Fruit fly (Drosophila melanogaster) whole organism, embryonic: ENCODE data around the gene CG32036.

Experiments
- Abd-B ChIP-seq: fragments of 200-800 bp; sonication (Bioruptor generic); optimal IDR thresholded peaks from 2 replicates; lab custom pipeline; 2018; ENCODE audit warnings: missing biosample characterization, mild to moderate bottlenecking, missing genetic modification characterization, moderate library complexity
- Atf-2 ChIP-seq: fragments of 200-800 bp; sonication (Bioruptor generic); optimal IDR thresholded peaks from 2 replicates; lab custom pipeline; 2016; ENCODE audit warnings: missing biosample characterization, missing genetic modification characterization
- Blimp-1 ChIP-seq: fragments of 200-800 bp; sonication (Bioruptor generic); optimal IDR thresholded peaks from 3 replicates; lab custom pipeline; 2018; ENCODE audit warnings: missing biosample characterization, missing genetic modification characterization, mild to moderate bottlenecking, moderate library complexity, missing genetic modification reagents
- CG1024 ChIP-seq: fragments of 200-800 bp; sonication (Bioruptor generic); IDR thresholded peaks from 2 replicates; pipeline ENCODE4 v1.3.6; 2022; ENCODE audit warnings: missing biosample characterization, missing genetic modification characterization
- CG12219 ChIP-seq: fragments of 200-800 bp; sonication (Bioruptor generic); optimal IDR thresholded peaks from 3 replicates; lab custom pipeline; 2018; ENCODE audit warnings: missing biosample characterization, mild to moderate bottlenecking, missing genetic modification characterization
- CG13296 ChIP-seq: fragments of 200-800 bp; sonication (Bioruptor generic); optimal IDR thresholded peaks from 3 replicates; lab custom pipeline; 2018; ENCODE audit warnings: missing biosample characterization, mild to moderate bottlenecking, missing genetic modification characterization
- CG14667 ChIP-seq: fragments of 200-800 bp; sonication (Bioruptor generic); IDR thresholded peaks from 2 replicates; pipeline ENCODE4 v1.3.6; 2022; ENCODE audit warnings: missing biosample characterization, missing genetic modification characterization
- CG14965 ChIP-seq: fragments of 200-800 bp; sonication (Bioruptor generic); optimal IDR thresholded peaks from 2 replicates; lab custom pipeline; 2016; ENCODE audit warnings: missing biosample characterization, missing genetic modification characterization, borderline replicate concordance
- CG15601 ChIP-seq: fragments of 200-800 bp; sonication (Bioruptor generic); optimal IDR thresholded peaks from 3 replicates; lab custom pipeline; 2019; ENCODE audit warnings: missing biosample characterization, mild to moderate bottlenecking, missing genetic modification characterization, moderate library complexity
- CG16779 ChIP-seq: fragments of 200-800 bp; sonication (Bioruptor generic); IDR thresholded peaks from 2 replicates; pipeline ENCODE4 v1.3.6; 2022; ENCODE audit warnings: missing biosample characterization, missing genetic modification characterization
- CG17361 ChIP-seq: fragments of 200-800 bp; sonication (Bioruptor generic); IDR thresholded peaks from 3 replicates; pipeline ENCODE4 v1.3.6; 2022; ENCODE audit warnings: missing biosample characterization, missing genetic modification characterization
- CG18599 ChIP-seq: fragments of 200-800 bp; sonication (Bioruptor generic); optimal IDR thresholded peaks from 3 replicates; lab custom pipeline; 2017; ENCODE audit warnings: missing biosample characterization, missing genetic modification characterization, mild to moderate bottlenecking, moderate library complexity, missing genetic modification reagents
- CG2712 ChIP-seq: fragments of 200-800 bp; optimal IDR thresholded peaks from 3 replicates; lab custom pipeline; 2019; ENCODE audit warnings: missing biosample characterization, mild to moderate bottlenecking, missing genetic modification characterization, moderate library complexity
- CG34224 ChIP-seq: fragments of 200-800 bp; sonication (Bioruptor generic); IDR thresholded peaks from 3 replicates; pipeline ENCODE4 v1.3.6; 2022; ENCODE audit warnings: missing biosample characterization, missing genetic modification characterization; ENCODE audit not compliant: partially characterized antibody
- CG7928 ChIP-seq: fragments of 200-800 bp; sonication (Bioruptor generic); optimal IDR thresholded peaks from 2 replicates; lab custom pipeline; 2017; ENCODE audit warnings: missing biosample characterization, mild to moderate bottlenecking, missing genetic modification characterization
- CG8290 ChIP-seq, 3 experiments: fragments of 200-800 bp; sonication (Bioruptor generic); optimal IDR thresholded peaks; 2 replicates each; lab custom pipeline; 2016 to 2019; ENCODE audit warnings: missing biosample characterization in 3 of 3, missing genetic modification characterization in 3 of 3, mild to moderate bottlenecking in 2 of 3, moderate library complexity in 1 of 3
- CG9876 ChIP-seq: fragments of 200-800 bp; sonication (Bioruptor generic); optimal IDR thresholded peaks from 2 replicates; lab custom pipeline; 2016; ENCODE audit warnings: missing biosample characterization, missing genetic modification characterization
- CG9932 ChIP-seq: fragments of 200-800 bp; sonication (Bioruptor generic); IDR thresholded peaks from 2 replicates; pipeline ENCODE4 v1.3.6; 2022; ENCODE audit warnings: missing biosample characterization, missing genetic modification characterization
- Chrac-16 ChIP-seq: fragments of 200-800 bp; sonication (Bioruptor generic); optimal IDR thresholded peaks from 3 replicates; lab custom pipeline; 2016; ENCODE audit warnings: missing biosample characterization, missing genetic modification characterization
- CrebB ChIP-seq: fragments of 200-800 bp; sonication (Bioruptor generic); optimal IDR thresholded peaks from 3 replicates; lab custom pipeline; 2018; ENCODE audit warnings: missing biosample characterization, mild to moderate bottlenecking, missing genetic modification characterization
- Dfd ChIP-seq, 2 experiments: fragments of >200 bp; optimal IDR thresholded peaks; 2 replicates each; lab custom pipeline; 2017; ENCODE audit warnings: missing biosample characterization in 2 of 2, missing genetic modification characterization in 2 of 2
- Doc2 ChIP-seq: fragments of 200-800 bp; sonication (Bioruptor generic); IDR thresholded peaks from 2 replicates; pipeline ENCODE4 v1.3.6; 2022; ENCODE audit warnings: missing biosample characterization, missing genetic modification characterization
- ERR ChIP-seq: fragments of 200-800 bp; sonication (Bioruptor generic); optimal IDR thresholded peaks from 2 replicates; lab custom pipeline; 2016; ENCODE audit warnings: missing biosample characterization, missing genetic modification characterization
- HLH4C ChIP-seq: fragments of 200-800 bp; sonication (Bioruptor generic); IDR thresholded peaks from 3 replicates; pipeline ENCODE4 v1.3.6; 2022; ENCODE audit warnings: missing biosample characterization, missing genetic modification characterization; ENCODE audit not compliant: partially characterized antibody
- Hr39 ChIP-seq: fragments of >200 bp; optimal IDR thresholded peaks from 2 replicates; lab custom pipeline; 2017
- Hsf ChIP-seq: fragments of 200-800 bp; sonication (Bioruptor generic); optimal IDR thresholded peaks from 3 replicates; lab custom pipeline; 2016; ENCODE audit warnings: missing biosample characterization, missing genetic modification characterization
- Lpt ChIP-seq: fragments of >200 bp; optimal IDR thresholded peaks from 2 replicates; lab custom pipeline; 2018; ENCODE audit warnings: missing biosample characterization, missing genetic modification characterization
- Med ChIP-seq: fragments of 200-800 bp; sonication (Bioruptor generic); peaks from one replicate; lab custom pipeline; 2016; ENCODE audit warnings: missing biosample characterization, missing genetic modification characterization, mild to moderate bottlenecking, inconsistent platforms, moderate library complexity
- Ptx1 ChIP-seq: fragments of 200-800 bp; sonication (Bioruptor generic); IDR thresholded peaks from 2 replicates; pipeline ENCODE4 v1.3.6; 2022; ENCODE audit warnings: missing biosample characterization, missing genetic modification characterization
- Ravus ChIP-seq: fragments of 200-800 bp; sonication (Bioruptor generic); IDR thresholded peaks from 2 replicates; pipeline ENCODE4 v1.3.6; 2022; ENCODE audit warnings: missing biosample characterization, missing genetic modification characterization
- Sox100B ChIP-seq: fragments of 200-800 bp; sonication (Bioruptor generic); optimal IDR thresholded peaks from 3 replicates; lab custom pipeline; 2018; ENCODE audit warnings: missing biosample characterization, mild to moderate bottlenecking, missing genetic modification characterization
- Usf ChIP-seq: fragments of 200-800 bp; sonication (Bioruptor generic); optimal IDR thresholded peaks from 2 replicates; lab custom pipeline; 2017; ENCODE audit warnings: missing genotype, missing biosample characterization, missing genetic modification characterization
- Xrp1 ChIP-seq: fragments of 200-800 bp; sonication (Bioruptor generic); IDR thresholded peaks from 2 replicates; pipeline ENCODE4 v1.3.6; 2022; ENCODE audit warnings: missing biosample characterization, missing genetic modification characterization
- al ChIP-seq: fragments of 200-800 bp; sonication (Bioruptor generic); IDR thresholded peaks from 2 replicates; pipeline ENCODE4 v1.3.6; 2022; ENCODE audit warnings: missing biosample characterization, missing genetic modification characterization
- bbx ChIP-seq: fragments of 200-800 bp; sonication (Bioruptor generic); IDR thresholded peaks from 2 replicates; pipeline ENCODE4 v1.3.6; 2022; ENCODE audit warnings: missing biosample characterization, missing genetic modification characterization; ENCODE audit not compliant: partially characterized antibody
- bcd ChIP-seq: fragments of 200-800 bp; sonication (Bioruptor generic); optimal IDR thresholded peaks from 2 replicates; lab custom pipeline; 2017; ENCODE audit warnings: missing biosample characterization, mild to moderate bottlenecking, missing genetic modification characterization
- ci ChIP-seq: fragments of 200-800 bp; sonication (Bioruptor generic); IDR thresholded peaks from 3 replicates; pipeline ENCODE4 v1.3.6; 2022; ENCODE audit warnings: missing biosample characterization, missing genetic modification characterization
- emc ChIP-seq: fragments of 200-800 bp; sonication (Bioruptor generic); optimal IDR thresholded peaks from 2 replicates; lab custom pipeline; 2016; ENCODE audit warnings: missing biosample characterization, missing genetic modification characterization
- fd96Cb ChIP-seq: fragments of 200-800 bp; sonication (Bioruptor generic); optimal IDR thresholded peaks from 2 replicates; lab custom pipeline; 2018; ENCODE audit warnings: missing biosample characterization, mild to moderate bottlenecking, missing genetic modification characterization, moderate library complexity
- gcm ChIP-seq: fragments of 200-800 bp; sonication (Bioruptor generic); optimal IDR thresholded peaks from 2 replicates; lab custom pipeline; 2019; ENCODE audit warnings: missing biosample characterization, mild to moderate bottlenecking, missing genetic modification characterization, moderate library complexity
- grn ChIP-seq: fragments of 200-800 bp; sonication (Bioruptor generic); optimal IDR thresholded peaks from 3 replicates; lab custom pipeline; 2017; ENCODE audit warnings: missing biosample characterization, missing genetic modification characterization
- h ChIP-seq: fragments of >200 bp; optimal IDR thresholded peaks from 2 replicates; lab custom pipeline; 2017
- her ChIP-seq: fragments of 200-800 bp; sonication (Bioruptor generic); optimal IDR thresholded peaks from 2 replicates; lab custom pipeline; 2016; ENCODE audit warnings: missing biosample characterization, missing genetic modification characterization
- klu ChIP-seq: fragments of 200-800 bp; sonication (Bioruptor generic); IDR thresholded peaks from 2 replicates; pipeline ENCODE4 v1.3.6; 2022; ENCODE audit warnings: missing biosample characterization, missing genetic modification characterization
- kni ChIP-seq: fragments of 200-800 bp; sonication (Bioruptor generic); optimal IDR thresholded peaks from 3 replicates; lab custom pipeline; 2017; ENCODE audit warnings: mild to moderate bottlenecking, missing biosample characterization, missing genetic modification reagents, missing genetic modification characterization
- nmo ChIP-seq: fragments of 200-800 bp; sonication (Bioruptor generic); optimal IDR thresholded peaks from 2 replicates; lab custom pipeline; 2018; ENCODE audit warnings: missing biosample characterization, mild to moderate bottlenecking, missing genetic modification characterization, moderate library complexity
- sc ChIP-seq, 3 experiments: fragments of >200 bp in 2 of 3; fragments of 200-800 bp in 1 of 3; sonication (Bioruptor generic) in 1 of 3; optimal IDR thresholded peaks; 2 replicates in 2 of 3; 3 replicates in 1 of 3; lab custom pipeline; 2017; ENCODE audit warnings: mild to moderate bottlenecking in 1 of 3, missing biosample characterization in 1 of 3, missing genetic modification characterization in 1 of 3, missing genetic modification reagents in 1 of 3
- sd ChIP-seq: fragments of 200-800 bp; sonication (Bioruptor generic); optimal IDR thresholded peaks from 3 replicates; lab custom pipeline; 2018; ENCODE audit warnings: missing biosample characterization, mild to moderate bottlenecking, missing genetic modification characterization, moderate library complexity
- twi ChIP-seq: fragments of 200-800 bp; optimal IDR thresholded peaks from 2 replicates; lab custom pipeline; 2019; ENCODE audit warnings: missing biosample characterization, mild to moderate bottlenecking, missing genetic modification characterization, moderate library complexity
- tx ChIP-seq: fragments of 200-800 bp; sonication (Bioruptor generic); optimal IDR thresholded peaks from 2 replicates; lab custom pipeline; 2016; ENCODE audit warnings: missing biosample characterization, missing genetic modification characterization
- zfh2 ChIP-seq: fragments of 200-800 bp; sonication (Bioruptor generic); optimal IDR thresholded peaks from 2 replicates; lab custom pipeline; 2016; ENCODE audit warnings: missing biosample characterization, missing genetic modification characterization

The CG32036 gene

dm6 chr3L:9476829-9477228 is 12.2 kb downstream of the CG32036 start, which contains the start of the genes Uch-L5 and Jarid2 (continued):
- 0 out of 2 replicates have a peak, but pooled peaks have one; percentile 23 for TF ChIP-seq Ptx1 (GFP tag; lab: Robert Waterston, UW)
- no peak for TF ChIP-seq CG14667 (GFP tag; lab: Robert Waterston, UW)
- TF ChIP-seq CG1024 (GFP tag; lab: Robert Waterston, UW): no peak
- TF ChIP-seq twi (tag; lab: Kevin White, UChicago): peak; percentile 25
- 0 out of 2 replicates have a peak, but pooled peaks have one; percentile 19 for TF ChIP-seq bbx
- no peak for TF ChIP-seq sc (optimal IDR thresholded peaks at IDR 0.05; lab: Kevin White, UChicago)
- TF ChIP-seq sc (GFP tag; optimal IDR thresholded peaks at IDR 0.05; lab: Kevin White, UChicago): no peak
- no peak for TF ChIP-seq Lpt
- TF ChIP-seq Usf (GFP tag; lab: Kevin White, UChicago): no peak
- peak; percentile 14 for TF ChIP-seq kni (GFP tag; lab: Kevin White, UChicago)
- TF ChIP-seq klu (GFP tag; lab: Robert Waterston, UW): no peak
- no peak for TF ChIP-seq CG17361 (GFP tag; lab: Robert Waterston, UW)
- peak; percentile 61 for TF ChIP-seq ERR (GFP tag; lab: Kevin White, UChicago)
- no peak for TF ChIP-seq grn (GFP tag; lab: Kevin White, UChicago)
- TF ChIP-seq emc (GFP tag; lab: Kevin White, UChicago): peak; percentile 34
- no peak for TF ChIP-seq Blimp-1 (GFP tag; lab: Kevin White, UChicago)
- TF ChIP-seq CG34224: peak; percentile 29; the same call in 1 of the 3 replicates
- TF ChIP-seq HLH4C (GFP tag; lab: Robert Waterston, UW): no peak
- no peak for TF ChIP-seq CG8290 (GFP tag; optimal IDR thresholded peaks at IDR 0.05; lab: Kevin White, UChicago)
- TF ChIP-seq CG8290 (tag; optimal IDR thresholded peaks at IDR 0.05; lab: Kevin White, UChicago): no peak
- TF ChIP-seq Xrp1 (GFP tag; lab: Robert Waterston, UW): peak; percentile 47; the same call in 1 of the 2 replicates
- peak; percentile 94 for TF ChIP-seq Med (GFP tag; lab: Kevin White, UChicago)
- no peak for TF ChIP-seq CG14965 (GFP tag; lab: Kevin White, UChicago)
- TF ChIP-seq Doc2 (GFP tag; lab: Robert Waterston, UW): no peak
- TF ChIP-seq CG15601 (tag; lab: Kevin White, UChicago): peak; percentile 22
- peak; percentile 8 for TF ChIP-seq tx (GFP tag; lab: Kevin White, UChicago)
- TF ChIP-seq bcd (GFP tag; lab: Kevin White, UChicago): peak; percentile 52
- peak; percentile 58 for TF ChIP-seq CrebB (tag; lab: Kevin White, UChicago)
- peak; percentile 17 for TF ChIP-seq gcm (GFP tag; lab: Kevin White, UChicago)
- TF ChIP-seq h: no peak
- TF ChIP-seq CG7928 (GFP tag; lab: Kevin White, UChicago): peak; percentile 98
- TF ChIP-seq Chrac-16 (GFP tag; lab: Kevin White, UChicago): peak; percentile 32
- peak; percentile 79; the same call in 2 of the 3 replicates for TF ChIP-seq ci (GFP tag; lab: Robert Waterston, UW)
- peak; percentile 23; the same call in 1 of the 2 replicates for TF ChIP-seq CG9932
- no peak for TF ChIP-seq al (GFP tag; lab: Robert Waterston, UW)
- TF ChIP-seq Ravus (GFP tag; lab: Robert Waterston, UW): no peak
- peak; percentile 61 for TF ChIP-seq CG2712 (tag; lab: Kevin White, UChicago)
- TF ChIP-seq CG9876 (GFP tag; lab: Kevin White, UChicago): peak; percentile 9
- no peak for TF ChIP-seq Sox100B (GFP tag; lab: Kevin White, UChicago)
- no peak for TF ChIP-seq Abd-B (GFP tag; lab: Kevin White, UChicago)
- TF ChIP-seq Dfd (GFP tag; optimal IDR thresholded peaks at IDR 0.05; lab: Kevin White, UChicago): no peak
- peak; percentile 9 for TF ChIP-seq Atf-2 (GFP tag; lab: Kevin White, UChicago)
- no peak for TF ChIP-seq Hr39
- TF ChIP-seq CG13296: peak; percentile 41
- peak; percentile 79 for TF ChIP-seq her (GFP tag; lab: Kevin White, UChicago)
- no peak for TF ChIP-seq fd96Cb (tag; lab: Kevin White, UChicago)
- TF ChIP-seq nmo: peak; percentile 57
- TF ChIP-seq Hsf (GFP tag; lab: Kevin White, UChicago): peak; percentile 43
- no peak for TF ChIP-seq CG16779 (GFP tag; lab: Robert Waterston, UW)
- no peak for TF ChIP-seq sd (tag; lab: Kevin White, UChicago)
- no peak for TF ChIP-seq CG12219 (GFP tag; lab: Kevin White, UChicago)
- no peak for TF ChIP-seq CG18599 (GFP tag; lab: Kevin White, UChicago)
- peak; percentile 72 for TF ChIP-seq zfh2
